Worm (Caenorhabditis elegans): ENCODE data around the gene T11F9.21.

ce11 chrV:11515145-11515544 lies 22.6 kb downstream of the T11F9.21 start:
- TF ChIP-seq him-1 (tag; optimal IDR thresholded peaks at IDR 0.05) (no peak), W03F9.2 (tag; optimal IDR thresholded peaks at IDR 0.05) (no peak), dao-5 (tag; optimal IDR thresholded peaks at IDR 0.05) (no peak)
